Fruit fly (Drosophila melanogaster) whole organism, prepupa: ENCODE results near the gene CG1146.

Experiments
- Blimp-1 ChIP-seq: fragments of 200-800 bp; sonication (Bioruptor generic); optimal IDR thresholded peaks from 3 replicates; lab custom pipeline; 2017; ENCODE audit warnings: missing biosample characterization, missing genetic modification characterization, mild to moderate bottlenecking, moderate library complexity, missing genetic modification reagents
- CG10669 ChIP-seq: fragments of 200-800 bp; sonication (Bioruptor generic); optimal IDR thresholded peaks from 3 replicates; lab custom pipeline; 2018; ENCODE audit warnings: missing biosample characterization, mild to moderate bottlenecking, missing genetic modification characterization, moderate library complexity
- CG11294 ChIP-seq: fragments of 200-800 bp; sonication (Bioruptor generic); IDR thresholded peaks from 2 replicates; pipeline ENCODE4 v1.3.6; 2022; ENCODE audit warnings: missing biosample characterization, missing genetic modification characterization
- CG11762 ChIP-seq: fragments of 200-800 bp; sonication (Bioruptor generic); optimal IDR thresholded peaks from 3 replicates; lab custom pipeline; 2016; ENCODE audit warnings: missing biosample characterization, missing genetic modification characterization; ENCODE audit not compliant: insufficient read depth
- CG11902 ChIP-seq: fragments of 200-800 bp; sonication (Bioruptor generic); optimal IDR thresholded peaks from 3 replicates; lab custom pipeline; 2016; ENCODE audit warnings: missing biosample characterization, missing genetic modification characterization
- CG15336 ChIP-seq: fragments of 200-800 bp; sonication (Bioruptor generic); IDR thresholded peaks from 2 replicates; pipeline ENCODE4 v1.3.6; 2022; ENCODE audit warnings: missing biosample characterization, missing genetic modification characterization
- CG1621 ChIP-seq: fragments of 200-800 bp; sonication (Bioruptor generic); optimal IDR thresholded peaks from 3 replicates; lab custom pipeline; 2018; ENCODE audit warnings: missing biosample characterization, mild to moderate bottlenecking, missing genetic modification characterization
- CG3032 ChIP-seq: fragments of 200-800 bp; optimal IDR thresholded peaks from 2 replicates; lab custom pipeline; 2019; ENCODE audit warnings: missing biosample characterization, mild to moderate bottlenecking, missing genetic modification characterization, moderate library complexity
- CG31627 ChIP-seq: fragments of 200-800 bp; sonication (Bioruptor generic); optimal IDR thresholded peaks from 3 replicates; lab custom pipeline; 2016; ENCODE audit warnings: missing biosample characterization, missing genetic modification characterization
- CG32006 ChIP-seq: fragments of 200-800 bp; sonication (Bioruptor generic); optimal IDR thresholded peaks from 3 replicates; lab custom pipeline; 2017; ENCODE audit warnings: missing biosample characterization, mild to moderate bottlenecking, missing genetic modification characterization
- CG34406 ChIP-seq: fragments of 200-800 bp; sonication (Bioruptor generic); optimal IDR thresholded peaks from 3 replicates; lab custom pipeline; 2016; ENCODE audit warnings: missing biosample characterization, missing genetic modification characterization
- CG6163 ChIP-seq: fragments of 200-800 bp; sonication (Bioruptor generic); IDR thresholded peaks from 3 replicates; pipeline ENCODE4 v1.3.6; 2022; ENCODE audit warnings: missing biosample characterization, missing genetic modification characterization
- CG6792 ChIP-seq: fragments of 200-800 bp; sonication (Bioruptor generic); optimal IDR thresholded peaks from 3 replicates; lab custom pipeline; 2016; ENCODE audit warnings: missing biosample characterization, missing genetic modification characterization
- CG6854 ChIP-seq: fragments of 200-800 bp; sonication (Bioruptor generic); optimal IDR thresholded peaks from 2 replicates; lab custom pipeline; 2017; ENCODE audit warnings: missing biosample characterization, mild to moderate bottlenecking, missing genetic modification characterization
- CG8119 ChIP-seq: fragments of 200-800 bp; sonication (Bioruptor generic); IDR thresholded peaks from 3 replicates; pipeline ENCODE4 v1.3.6; 2022; ENCODE audit warnings: missing biosample characterization, missing genetic modification characterization
- CG8632 ChIP-seq: fragments of 200-800 bp; sonication (Bioruptor generic); optimal IDR thresholded peaks from 3 replicates; lab custom pipeline; 2016; ENCODE audit warnings: missing biosample characterization, missing genetic modification characterization
- Eip75B ChIP-seq: fragments of 200-800 bp; sonication (Bioruptor generic); optimal IDR thresholded peaks from 3 replicates; lab custom pipeline; 2016; ENCODE audit warnings: missing biosample characterization, missing genetic modification characterization
- Eip78C ChIP-seq: fragments of 200-800 bp; sonication (Bioruptor generic); peaks from one replicate; lab custom pipeline; 2016; ENCODE audit warnings: missing biosample characterization, missing genetic modification characterization
- Ets96B ChIP-seq: fragments of 200-800 bp; optimal IDR thresholded peaks from 2 replicates; lab custom pipeline; 2019; ENCODE audit warnings: missing biosample characterization, mild to moderate bottlenecking, missing genetic modification characterization, moderate library complexity
- Gug ChIP-seq: fragments of 200-800 bp; sonication (Bioruptor generic); IDR thresholded peaks from 2 replicates; pipeline ENCODE4 v1.3.6; 2022; ENCODE audit warnings: missing biosample characterization, missing genetic modification characterization
- Hr38 ChIP-seq: sonication (Bioruptor generic); optimal IDR thresholded peaks from 2 replicates; lab custom pipeline; 2016; ENCODE audit warnings: missing biosample characterization, missing genetic modification characterization
- Met ChIP-seq: fragments of 200-800 bp; sonication (Bioruptor generic); optimal IDR thresholded peaks from 3 replicates; lab custom pipeline; 2016; ENCODE audit warnings: missing biosample characterization, missing genetic modification characterization
- Smox ChIP-seq: fragments of 200-800 bp; sonication (Bioruptor generic); optimal IDR thresholded peaks from 3 replicates; lab custom pipeline; 2016; ENCODE audit warnings: missing biosample characterization, missing genetic modification characterization
- Sox102F ChIP-seq: fragments of 200-800 bp; sonication (Bioruptor generic); optimal IDR thresholded peaks from 2 replicates; lab custom pipeline; 2016; ENCODE audit warnings: missing biosample characterization, mild to moderate bottlenecking, missing genetic modification characterization
- Sox14 ChIP-seq: fragments of 200-800 bp; sonication (Bioruptor generic); optimal IDR thresholded peaks from 3 replicates; lab custom pipeline; 2016; ENCODE audit warnings: missing biosample characterization, missing genetic modification characterization
- Sox15 ChIP-seq: fragments of 200-800 bp; sonication (Bioruptor generic); optimal IDR thresholded peaks from 3 replicates; lab custom pipeline; 2016; ENCODE audit warnings: missing biosample characterization, missing genetic modification characterization
- achi ChIP-seq: fragments of 200-800 bp; sonication (Bioruptor generic); optimal IDR thresholded peaks from 3 replicates; lab custom pipeline; 2016; ENCODE audit warnings: missing biosample characterization, missing genetic modification characterization
- cyc ChIP-seq: fragments of 200-800 bp; sonication (Bioruptor generic); optimal IDR thresholded peaks from 3 replicates; lab custom pipeline; 2016; ENCODE audit warnings: missing biosample characterization, missing genetic modification characterization
- dac ChIP-seq: fragments of 200-800 bp; sonication (Bioruptor generic); optimal IDR thresholded peaks from 2 replicates; lab custom pipeline; 2017; ENCODE audit warnings: missing biosample characterization, mild to moderate bottlenecking, missing genetic modification characterization
- eg ChIP-seq: fragments of 200-800 bp; sonication (Bioruptor generic); IDR thresholded peaks from 3 replicates; pipeline ENCODE4 v1.3.6; 2022; ENCODE audit warnings: missing biosample characterization, missing genetic modification characterization
- esn ChIP-seq: fragments of 200-800 bp; sonication (Bioruptor generic); optimal IDR thresholded peaks from 2 replicates; lab custom pipeline; 2016; ENCODE audit warnings: missing biosample characterization, mild to moderate bottlenecking, missing genetic modification characterization, moderate library complexity
- fkh ChIP-seq: fragments of 200-800 bp; sonication (Bioruptor generic); optimal IDR thresholded peaks from 3 replicates; lab custom pipeline; 2017; ENCODE audit warnings: missing biosample characterization, mild to moderate bottlenecking, missing genetic modification characterization, moderate library complexity
- lz ChIP-seq: fragments of 200-800 bp; sonication (Bioruptor generic); optimal IDR thresholded peaks from 3 replicates; lab custom pipeline; 2016; ENCODE audit warnings: missing biosample characterization, missing genetic modification characterization
- net ChIP-seq: fragments of 200-800 bp; sonication (Bioruptor generic); optimal IDR thresholded peaks from 3 replicates; lab custom pipeline; 2016; ENCODE audit warnings: missing biosample characterization, missing genetic modification characterization
- pdm3 ChIP-seq: fragments of 200-800 bp; sonication (Bioruptor generic); optimal IDR thresholded peaks from 3 replicates; lab custom pipeline; 2016; ENCODE audit warnings: missing biosample characterization, missing genetic modification characterization
- salr ChIP-seq, 2 experiments: fragments of 200-800 bp; sonication (Bioruptor generic); optimal IDR thresholded peaks; 3 replicates each; lab custom pipeline; 2016 to 2018; ENCODE audit warnings: missing biosample characterization in 2 of 2, missing genetic modification characterization in 2 of 2, mild to moderate bottlenecking in 1 of 2
- spab ChIP-seq: fragments of 200-800 bp; sonication (Bioruptor generic); optimal IDR thresholded peaks from 2 replicates; lab custom pipeline; 2017; ENCODE audit warnings: missing biosample characterization, mild to moderate bottlenecking, missing genetic modification characterization, missing genetic modification reagents
- ss ChIP-seq, 2 experiments: fragments of 200-800 bp; sonication (Bioruptor generic); optimal IDR thresholded peaks; 2 replicates in 1 of 2; 3 replicates in 1 of 2; lab custom pipeline; 2017 to 2018; ENCODE audit warnings: mild to moderate bottlenecking in 2 of 2, missing biosample characterization in 2 of 2, missing genetic modification characterization in 2 of 2, moderate library complexity in 1 of 2
- svp ChIP-seq: fragments of 200-800 bp; sonication (Bioruptor generic); peaks from one replicate; lab custom pipeline; 2016; ENCODE audit warnings: missing biosample characterization, missing genetic modification characterization
- vri ChIP-seq: fragments of 200-800 bp; sonication (Bioruptor generic); optimal IDR thresholded peaks from 3 replicates; lab custom pipeline; 2016; ENCODE audit warnings: missing biosample characterization, mild to moderate bottlenecking, missing genetic modification characterization

CG1146 gene

DNA sequence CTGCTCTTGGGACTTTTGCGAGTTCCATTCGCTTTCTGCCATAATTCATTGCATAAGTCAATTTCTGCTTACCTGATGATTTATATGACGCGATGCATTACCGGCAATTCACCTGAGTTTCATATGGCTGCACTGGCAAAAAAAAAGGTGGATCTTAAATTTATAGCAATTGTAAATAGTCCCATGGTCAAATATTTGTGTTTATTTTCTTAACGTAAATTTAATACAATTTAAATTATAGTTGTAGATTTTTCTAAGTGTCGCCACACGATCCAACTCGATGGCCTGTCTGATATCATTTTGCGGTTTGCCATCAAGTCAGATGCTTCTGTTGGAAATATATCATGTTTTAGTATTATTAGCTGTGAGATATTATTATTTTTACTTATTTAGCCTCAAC lies 7.1 kb upstream of the CG1146 start (continued):
- no peak for TF ChIP-seq CG11762
- TF ChIP-seq CG11902 (GFP tag; lab: Kevin White, UChicago), result peak; percentile 30
- peak; percentile 30 for TF ChIP-seq Smox (GFP tag; lab: Kevin White, UChicago)
- peak; percentile 70 for TF ChIP-seq eg (GFP tag; lab: Robert Waterston, UW)
- TF ChIP-seq CG11294 (GFP tag; lab: Robert Waterston, UW), result no peak
- TF ChIP-seq Sox14 (GFP tag; lab: Kevin White, UChicago), result peak; percentile 25
- peak; percentile 84 for TF ChIP-seq Eip78C (GFP tag; lab: Kevin White, UChicago)
- TF ChIP-seq Sox15 (GFP tag; lab: Kevin White, UChicago), result peak; percentile 13

DNA sequence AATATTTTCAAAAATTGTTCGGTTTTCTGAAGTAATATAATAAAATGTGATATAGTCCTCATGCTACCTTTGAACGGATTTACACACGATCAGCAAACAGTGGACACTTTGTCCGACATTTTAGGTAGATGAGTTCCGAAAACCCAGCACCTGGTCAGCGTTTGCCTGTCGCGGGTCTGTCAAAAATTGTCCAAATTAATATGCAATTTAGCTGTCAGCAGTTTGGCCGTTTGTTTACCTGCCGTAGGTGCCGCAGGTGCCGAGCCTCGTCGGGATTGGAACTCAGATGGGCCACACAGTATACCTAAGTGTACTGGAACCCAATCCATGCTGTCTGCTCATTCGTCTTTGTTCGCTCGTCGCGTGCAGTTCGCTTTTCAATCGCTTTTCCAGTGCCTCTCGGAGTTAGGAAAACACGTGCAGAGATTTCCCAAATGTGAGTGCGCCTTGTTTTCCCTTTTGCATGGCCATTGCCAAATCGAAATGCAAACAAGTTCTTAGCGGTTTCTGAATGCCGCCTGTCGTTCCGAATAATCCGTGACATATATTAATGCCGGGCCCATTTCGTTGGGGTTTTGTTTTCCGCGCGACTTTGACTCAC lies 5.6 kb upstream of the CG1146 start:
- no peak for TF ChIP-seq pdm3
- no peak for TF ChIP-seq esn (GFP tag; lab: Kevin White, UChicago)
- no peak for TF ChIP-seq Ets96B (tag; lab: Kevin White, UChicago)
- no peak for TF ChIP-seq CG8119 (GFP tag; lab: Robert Waterston, UW)
- no peak for TF ChIP-seq Smox (GFP tag; lab: Kevin White, UChicago)
- TF ChIP-seq Met, result no peak
- TF ChIP-seq CG8632 (GFP tag; lab: Kevin White, UChicago), result no peak
- no peak for TF ChIP-seq fkh (GFP tag; lab: Kevin White, UChicago)
- TF ChIP-seq CG34406 (GFP tag; lab: Kevin White, UChicago), result no peak
- TF ChIP-seq vri (GFP tag; lab: Kevin White, UChicago), result no peak
- no peak for TF ChIP-seq lz
- no peak for TF ChIP-seq CG3032
- no peak for TF ChIP-seq CG6792 (GFP tag; lab: Kevin White, UChicago)

DNA sequence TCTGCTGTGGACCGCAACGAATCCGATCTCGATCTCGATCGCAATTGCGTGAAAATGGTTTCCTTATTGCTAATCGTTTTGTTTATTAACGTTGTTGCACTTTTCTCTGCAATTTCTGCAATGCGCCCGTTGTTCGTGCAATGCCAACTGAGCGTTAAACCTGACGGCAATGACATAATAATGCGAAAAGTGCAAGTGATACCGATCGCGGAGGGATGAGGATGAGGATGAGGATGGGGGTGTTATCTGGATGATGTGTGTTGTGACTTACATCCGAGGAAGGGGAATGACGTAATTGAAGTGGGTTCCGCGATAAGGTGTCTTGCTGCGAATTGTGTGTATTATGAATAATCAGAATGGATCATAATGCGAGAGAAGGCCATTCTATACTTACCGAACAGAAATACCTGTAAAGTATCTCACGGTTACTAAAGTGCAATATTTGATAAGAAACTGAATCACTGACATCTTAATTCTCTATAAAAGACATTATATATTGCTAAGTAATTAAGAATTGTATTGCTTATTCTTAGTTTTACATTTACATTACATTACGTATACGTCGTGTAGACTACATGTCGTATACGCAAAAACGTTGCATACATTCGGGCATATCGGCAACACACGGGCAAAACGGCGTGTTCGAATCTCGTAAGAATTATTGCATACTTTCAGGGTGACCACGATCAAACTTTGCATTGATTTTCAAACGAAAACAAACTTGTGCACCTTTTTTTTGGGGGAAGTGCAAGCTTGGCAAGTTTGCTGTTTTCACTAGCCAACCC lies 3.1 kb upstream of the CG1146 start:
- TF ChIP-seq Eip78C (GFP tag; lab: Kevin White, UChicago), result peak; percentile 62
- TF ChIP-seq CG6163 (GFP tag; lab: Robert Waterston, UW), result 0 out of 3 replicates have a peak, but pooled peaks have one; percentile 41
- TF ChIP-seq svp (GFP tag; lab: Kevin White, UChicago), result peak; percentile 65
- no peak for TF ChIP-seq cyc (GFP tag; lab: Kevin White, UChicago)
- TF ChIP-seq Blimp-1 (GFP tag; lab: Kevin White, UChicago), result peak; percentile 38

DNA sequence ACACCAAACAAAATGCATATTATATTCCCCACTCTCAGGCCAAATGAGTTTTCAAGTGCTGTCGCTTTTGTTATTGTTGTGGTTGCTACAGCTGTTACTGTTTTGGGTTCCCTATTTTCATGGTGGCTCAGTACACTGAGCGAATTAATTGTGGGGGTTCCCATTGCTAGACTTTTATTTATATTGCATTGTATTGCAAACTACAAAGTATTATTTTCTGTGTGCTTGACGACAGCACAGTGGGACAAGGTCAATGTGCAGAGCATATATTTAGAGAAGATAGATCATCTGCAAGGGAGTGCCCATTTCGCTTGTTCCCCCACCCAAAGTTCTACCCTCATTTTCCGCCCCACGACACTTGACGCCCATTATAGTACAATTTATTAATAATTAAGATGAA lies 2.1 kb upstream of the CG1146 start:
- peak; percentile 50 for TF ChIP-seq Ets96B (tag; lab: Kevin White, UChicago)
- TF ChIP-seq CG15336 (GFP tag; lab: Robert Waterston, UW), result peak; percentile 48; the same call in 1 of the 2 replicates
- TF ChIP-seq achi, result peak; percentile 55
- peak; percentile 42 for TF ChIP-seq cyc (GFP tag; lab: Kevin White, UChicago)
- TF ChIP-seq Hr38 (GFP tag; lab: Kevin White, UChicago), result no peak
- TF ChIP-seq ss (GFP tag; optimal IDR thresholded peaks at IDR 0.05; lab: Kevin White, UChicago), result no peak
- TF ChIP-seq CG8632 (GFP tag; lab: Kevin White, UChicago), result no peak
- TF ChIP-seq CG11762, result peak; percentile 13
- TF ChIP-seq lz, result no peak
- peak; percentile 12 for TF ChIP-seq CG34406 (GFP tag; lab: Kevin White, UChicago)
- TF ChIP-seq spab (GFP tag; lab: Kevin White, UChicago), result peak; percentile 27
- peak; percentile 4 for TF ChIP-seq CG31627 (GFP tag; lab: Kevin White, UChicago)
- TF ChIP-seq Smox (GFP tag; lab: Kevin White, UChicago), result peak; percentile 4
- TF ChIP-seq net, result peak; percentile 43
- peak; percentile 79 for TF ChIP-seq svp (GFP tag; lab: Kevin White, UChicago)
- peak; percentile 9 for TF ChIP-seq CG3032
- TF ChIP-seq eg (GFP tag; lab: Robert Waterston, UW), result 0 out of 3 replicates have a peak, but pooled peaks have one; percentile 30
- peak; percentile 50 for TF ChIP-seq CG32006 (GFP tag; lab: Kevin White, UChicago)
- no peak for TF ChIP-seq Sox102F (GFP tag; lab: Kevin White, UChicago)
- TF ChIP-seq Met, result peak; percentile 39
- no peak for TF ChIP-seq salr (GFP tag; optimal IDR thresholded peaks at IDR 0.05; lab: Kevin White, UChicago)
- TF ChIP-seq CG8119 (GFP tag; lab: Robert Waterston, UW), result peak; percentile 47
- no peak for TF ChIP-seq CG6854 (GFP tag; lab: Kevin White, UChicago)
- TF ChIP-seq CG6163 (GFP tag; lab: Robert Waterston, UW), result peak; percentile 52; the same call in 1 of the 3 replicates
- peak; percentile 30 for TF ChIP-seq CG10669 (GFP tag; lab: Kevin White, UChicago)
- TF ChIP-seq Eip75B (GFP tag; lab: Kevin White, UChicago), result peak; percentile 11
- no peak for TF ChIP-seq Gug (GFP tag; lab: Robert Waterston, UW)
- TF ChIP-seq CG11902 (GFP tag; lab: Kevin White, UChicago), result peak; percentile 14
- TF ChIP-seq Eip78C (GFP tag; lab: Kevin White, UChicago), result peak; percentile 90
- peak; percentile 29 for TF ChIP-seq esn (GFP tag; lab: Kevin White, UChicago)
- peak; percentile 17 for TF ChIP-seq dac (GFP tag; lab: Kevin White, UChicago)
- no peak for TF ChIP-seq Sox15 (GFP tag; lab: Kevin White, UChicago)
- TF ChIP-seq CG1621, result no peak
